Worm (Caenorhabditis elegans) whole organism, mixed stage, embryonic: ENCODE measurements around the gene pix-1.

Source experiments
- blmp-1 ChIP-seq: fragments of 150-350 bp; optimal IDR thresholded peaks from 2 replicates; lab custom pipeline; 2014; ENCODE audit warnings: missing biosample characterization, missing genetic modification characterization
- ces-1 ChIP-seq: fragments of 150-350 bp; optimal IDR thresholded peaks from 2 replicates; lab custom pipeline; 2014; ENCODE audit warnings: missing biosample characterization, missing genetic modification reagents, missing genetic modification characterization
- elt-1 ChIP-seq: sonication (generic microtip); optimal IDR thresholded peaks from 2 replicates; lab custom pipeline; 2017; ENCODE audit warnings: missing genetic modification characterization, mild to moderate bottlenecking, missing compliant biosample characterization, antibody characterized with exemption, moderate library complexity, borderline replicate concordance; ENCODE audit not compliant: insufficient read depth
- lsy-2 ChIP-seq: fragments of 150-350 bp; optimal IDR thresholded peaks from 2 replicates; lab custom pipeline; 2014; ENCODE audit warnings: missing biosample characterization, missing genetic modification characterization
- mep-1 ChIP-seq: fragments of 150-350 bp; optimal IDR thresholded peaks from 2 replicates; lab custom pipeline; 2017; ENCODE audit warnings: missing biosample characterization, missing genetic modification reagents, missing genetic modification characterization, inconsistent platforms
- nhr-237 ChIP-seq: fragments of 150-350 bp; optimal IDR thresholded peaks from 2 replicates; lab custom pipeline; 2014; ENCODE audit warnings: missing biosample characterization, missing genetic modification characterization
- nhr-76 ChIP-seq: sonication (generic microtip); optimal IDR thresholded peaks from 2 replicates; lab custom pipeline; 2017; ENCODE audit warnings: missing biosample characterization, missing genetic modification characterization
- pha-4 ChIP-seq: fragments of 150-350 bp; optimal IDR thresholded peaks from 2 replicates; lab custom pipeline; 2018; ENCODE audit warnings: missing biosample characterization, missing genetic modification reagents, missing genetic modification characterization
- sem-2 ChIP-seq: fragments of 200-800 bp; sonication (Bioruptor generic); optimal IDR thresholded peaks from 2 replicates; lab custom pipeline; 2018; ENCODE audit warnings: mild to moderate bottlenecking, missing genetic modification characterization, missing compliant biosample characterization
- sptf-1 ChIP-seq: sonication (generic microtip); optimal IDR thresholded peaks from 2 replicates; lab custom pipeline; 2017; ENCODE audit warnings: mild to moderate bottlenecking, missing genetic modification characterization, moderate library complexity, missing compliant biosample characterization
- unc-39 ChIP-seq: fragments of 150-350 bp; optimal IDR thresholded peaks from 2 replicates; lab custom pipeline; 2014; ENCODE audit warnings: missing biosample characterization, missing genetic modification characterization
- unc-62 ChIP-seq: fragments of 150-350 bp; optimal IDR thresholded peaks from 2 replicates; lab custom pipeline; 2014; ENCODE audit warnings: missing biosample characterization, missing genetic modification reagents, missing genetic modification characterization
- ztf-11 ChIP-seq: fragments of 150-350 bp; optimal IDR thresholded peaks from 2 replicates; lab custom pipeline; 2014; ENCODE audit warnings: missing biosample characterization, missing genetic modification characterization

ce11 chrX:13726285-13726684, 808 bp upstream of the pix-1 start:
- TF ChIP-seq unc-62 (GFP tag; lab: Kevin White, UChicago) (no peak), nhr-237 (tag; lab: Kevin White, UChicago) (no peak), unc-39 (tag; lab: Kevin White, UChicago) (no peak), lsy-2 (tag; lab: Kevin White, UChicago) (no peak), blmp-1 (tag; lab: Kevin White, UChicago) (no peak), nhr-76 (tag; lab: Kevin White, UChicago) (no peak), sptf-1 (tag; lab: Kevin White, UChicago) (no peak), ztf-11 (tag; lab: Kevin White, UChicago) (no peak), elt-1 (tag; lab: Kevin White, UChicago) (no peak), mep-1 (tag; lab: Kevin White, UChicago) (no peak), pha-4 (tag; lab: Kevin White, UChicago) (no peak), ces-1 (GFP tag; lab: Kevin White, UChicago) (no peak), sem-2 (GFP tag; lab: Kevin White, UChicago) (no peak)
